Fruit fly (Drosophila melanogaster): ENCODE measurements around the gene CG33710.

DNA sequence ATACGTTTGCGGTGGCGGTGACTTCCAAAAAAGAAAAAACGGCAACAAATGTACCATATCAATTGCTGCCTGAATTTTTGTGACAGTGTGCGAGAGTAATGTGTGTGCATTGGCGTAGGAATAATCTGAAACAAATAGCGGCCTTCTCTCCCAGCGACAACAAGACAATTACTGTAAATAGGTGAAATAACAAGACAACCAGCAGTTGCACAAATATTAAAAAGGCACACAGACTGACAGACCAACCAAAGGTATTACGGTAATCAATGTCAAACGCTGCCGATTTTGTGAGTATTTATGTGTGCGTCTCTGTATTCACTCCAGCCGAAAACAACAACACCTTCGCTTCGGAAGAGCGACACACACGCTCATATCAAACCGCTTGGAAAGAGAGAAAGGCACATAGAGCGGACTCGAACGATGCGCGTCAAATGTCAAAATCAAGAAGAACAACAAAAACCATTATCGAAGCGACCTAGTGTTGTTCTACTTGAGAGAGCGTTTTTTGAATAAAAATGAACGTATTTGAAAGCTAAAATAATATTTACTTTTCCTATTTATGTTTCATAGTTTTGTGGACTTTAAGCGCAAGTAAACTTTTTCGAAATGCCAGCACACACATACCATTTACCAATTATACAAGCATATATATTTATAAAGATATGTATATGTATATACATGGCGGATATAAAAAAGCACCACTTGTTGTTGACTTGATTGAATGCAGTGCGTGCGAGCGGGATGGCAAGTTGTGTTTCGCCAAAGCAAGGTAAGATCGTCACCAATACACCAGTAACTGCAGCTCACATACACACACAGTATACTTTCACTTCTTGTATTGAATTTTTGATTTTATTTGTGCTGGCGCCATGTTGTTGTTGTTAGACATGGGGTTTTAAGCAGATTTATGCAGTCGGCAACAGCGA is 45.5 kb downstream of the CG33710 start:
- peak; percentile 90 for TF ChIP-seq CG7987 (GFP tag; optimal IDR thresholded peaks at IDR 0.05)
- 0 out of 3 replicates have a peak, but pooled peaks have one; percentile 14 for TF ChIP-seq CG14050 (GFP tag; IDR thresholded peaks at IDR 0.05)
- peak; percentile 78 for TF ChIP-seq bab2 (GFP tag; optimal IDR thresholded peaks at IDR 0.05)
- peak; percentile 75 for TF ChIP-seq CG8089 (GFP tag; optimal IDR thresholded peaks at IDR 0.05)
- peak; percentile 69 for TF ChIP-seq CG12104 (GFP tag; optimal IDR thresholded peaks at IDR 0.05)
- no peak for TF ChIP-seq Chrac-16 (GFP tag; optimal IDR thresholded peaks at IDR 0.05)
- TF ChIP-seq Dfd (GFP tag; optimal IDR thresholded peaks at IDR 0.05), result no peak
- TF ChIP-seq CG16815 (GFP tag; optimal IDR thresholded peaks at IDR 0.05), result no peak
- peak; percentile 43 for TF ChIP-seq CG18262 (tag; optimal IDR thresholded peaks at IDR 0.05)

All from whole organism, embryonic.